Fruit fly (Drosophila melanogaster) whole organism, embryonic: ENCODE results near the gene ovm.
A peak's percentile ranks its signal among the peaks of the same experiment; 100 is the strongest.

Source experiments
- Atf6 ChIP-seq: fragments of 200-800 bp; sonication (Bioruptor generic); IDR thresholded peaks from 2 replicates; pipeline ENCODE4 v1.3.6; 2022; ENCODE audit warnings: missing biosample characterization, missing genetic modification characterization
- Bteb2 ChIP-seq: fragments of 200-800 bp; sonication (Bioruptor generic); optimal IDR thresholded peaks from 2 replicates; lab custom pipeline; 2016; ENCODE audit warnings: missing biosample characterization, missing genetic modification characterization
- CG10462 ChIP-seq: fragments of 200-800 bp; sonication (Bioruptor generic); optimal IDR thresholded peaks from 2 replicates; lab custom pipeline; 2016; ENCODE audit warnings: missing biosample characterization, missing genetic modification characterization
- CG11398 ChIP-seq: fragments of 200-800 bp; sonication (Bioruptor generic); optimal IDR thresholded peaks from 2 replicates; lab custom pipeline; 2016; ENCODE audit warnings: missing biosample characterization, missing genetic modification characterization
- CG12942 ChIP-seq: fragments of 200-800 bp; sonication (Bioruptor generic); optimal IDR thresholded peaks from 3 replicates; lab custom pipeline; 2016; ENCODE audit warnings: missing biosample characterization, missing genetic modification characterization
- CG13424 ChIP-seq: fragments of 200-800 bp; sonication (Bioruptor generic); optimal IDR thresholded peaks from 2 replicates; lab custom pipeline; 2019; ENCODE audit warnings: missing biosample characterization, mild to moderate bottlenecking, missing genetic modification characterization, moderate library complexity
- CG14710 ChIP-seq: fragments of 200-800 bp; sonication (Bioruptor generic); optimal IDR thresholded peaks from 3 replicates; lab custom pipeline; 2019; ENCODE audit warnings: missing biosample characterization, mild to moderate bottlenecking, missing genetic modification characterization, moderate library complexity
- CG14965 ChIP-seq: fragments of 200-800 bp; sonication (Bioruptor generic); optimal IDR thresholded peaks from 2 replicates; lab custom pipeline; 2016; ENCODE audit warnings: missing biosample characterization, missing genetic modification characterization, borderline replicate concordance
- CG15479 ChIP-seq: fragments of 200-800 bp; sonication (Bioruptor generic); optimal IDR thresholded peaks from 3 replicates; lab custom pipeline; 2019; ENCODE audit warnings: missing biosample characterization, mild to moderate bottlenecking, missing genetic modification characterization, moderate library complexity
- CG17186 ChIP-seq: fragments of 200-800 bp; sonication (Bioruptor generic); optimal IDR thresholded peaks from 3 replicates; lab custom pipeline; 2017; ENCODE audit warnings: missing biosample characterization, missing genetic modification reagents, missing genetic modification characterization
- CG17568 ChIP-seq: fragments of 200-800 bp; sonication (Bioruptor generic); optimal IDR thresholded peaks from 2 replicates; lab custom pipeline; 2018; ENCODE audit warnings: missing biosample characterization, mild to moderate bottlenecking, missing genetic modification characterization, moderate library complexity
- CG3065 ChIP-seq: fragments of 200-800 bp; sonication (Bioruptor generic); optimal IDR thresholded peaks from 2 replicates; lab custom pipeline; 2016; ENCODE audit warnings: missing biosample characterization, missing genetic modification characterization
- CG3847 ChIP-seq: fragments of 200-800 bp; sonication (Bioruptor generic); IDR thresholded peaks from 2 replicates; pipeline ENCODE4 v1.3.6; 2022; ENCODE audit warnings: missing biosample characterization, missing genetic modification characterization
- CG4424 ChIP-seq: fragments of 200-800 bp; sonication (Bioruptor generic); optimal IDR thresholded peaks from 3 replicates; lab custom pipeline; 2016; ENCODE audit warnings: missing biosample characterization, missing genetic modification characterization
- CG6254 ChIP-seq: fragments of 200-800 bp; sonication (Bioruptor generic); optimal IDR thresholded peaks from 3 replicates; lab custom pipeline; 2017; ENCODE audit warnings: mild to moderate bottlenecking, missing biosample characterization, missing genetic modification reagents, missing genetic modification characterization
- CG7745 ChIP-seq: fragments of 200-800 bp; sonication (Bioruptor generic); optimal IDR thresholded peaks from 2 replicates; lab custom pipeline; 2018; ENCODE audit warnings: missing biosample characterization, mild to moderate bottlenecking, missing genetic modification characterization, moderate library complexity
- CG8281 ChIP-seq: fragments of 200-800 bp; sonication (Bioruptor generic); optimal IDR thresholded peaks from 2 replicates; lab custom pipeline; 2018; ENCODE audit warnings: missing biosample characterization, mild to moderate bottlenecking, missing genetic modification characterization, moderate library complexity
- CG8944 ChIP-seq: fragments of 200-800 bp; sonication (Bioruptor generic); optimal IDR thresholded peaks from 3 replicates; lab custom pipeline; 2016; ENCODE audit warnings: missing biosample characterization, missing genetic modification characterization
- Dbx ChIP-seq: fragments of 200-800 bp; sonication (Bioruptor generic); IDR thresholded peaks from 3 replicates; pipeline ENCODE4 v1.3.6; 2022; ENCODE audit warnings: missing biosample characterization, missing genetic modification characterization
- Deaf1 ChIP-seq: fragments of 200-800 bp; optimal IDR thresholded peaks from 3 replicates; lab custom pipeline; 2019; ENCODE audit warnings: missing biosample characterization, mild to moderate bottlenecking, missing genetic modification characterization, moderate library complexity
- Drgx ChIP-seq: fragments of 200-800 bp; sonication (Bioruptor generic); IDR thresholded peaks from 2 replicates; pipeline ENCODE4 v1.3.6; 2022; ENCODE audit warnings: missing biosample characterization, missing genetic modification characterization
- Eip74EF ChIP-seq, 2 experiments: fragments of 200-800 bp in 1 of 2; fragments of >200 bp in 1 of 2; sonication (Bioruptor generic) in 1 of 2; optimal IDR thresholded peaks; 2 replicates each; lab custom pipeline; 2017 to 2019; ENCODE audit warnings: missing biosample characterization in 2 of 2, missing genetic modification characterization in 2 of 2, mild to moderate bottlenecking in 1 of 2, moderate library complexity in 1 of 2
- Hmx ChIP-seq: fragments of 200-800 bp; sonication (Bioruptor generic); optimal IDR thresholded peaks from 2 replicates; lab custom pipeline; 2016; ENCODE audit warnings: missing biosample characterization, missing genetic modification characterization
- Lhr ChIP-seq: fragments of 200-800 bp; sonication (Bioruptor generic); optimal IDR thresholded peaks from 3 replicates; lab custom pipeline; 2017; ENCODE audit warnings: mild to moderate bottlenecking, missing biosample characterization, missing genetic modification reagents, missing genetic modification characterization
- Opbp ChIP-seq: fragments of 200-800 bp; sonication (Bioruptor generic); IDR thresholded peaks from 3 replicates; pipeline ENCODE4 v1.3.6; 2022; ENCODE audit warnings: missing biosample characterization, missing genetic modification characterization; ENCODE audit not compliant: partially characterized antibody
- Optix ChIP-seq: fragments of 200-800 bp; sonication (Bioruptor generic); IDR thresholded peaks from 3 replicates; pipeline ENCODE4 v1.3.6; 2022; ENCODE audit warnings: missing biosample characterization, missing genetic modification characterization
- Rx ChIP-seq: fragments of 200-800 bp; sonication (Bioruptor generic); IDR thresholded peaks from 2 replicates; pipeline ENCODE4 v1.3.6; 2022; ENCODE audit warnings: missing biosample characterization, missing genetic modification characterization
- Sin3A ChIP-seq: fragments of >200 bp; optimal IDR thresholded peaks from 2 replicates; lab custom pipeline; 2018
- amos ChIP-seq: fragments of 200-800 bp; sonication (Bioruptor generic); IDR thresholded peaks from 2 replicates; pipeline ENCODE4 v1.3.6; 2022; ENCODE audit warnings: missing biosample characterization, missing genetic modification characterization; ENCODE audit not compliant: partially characterized antibody
- bab2 ChIP-seq: fragments of 200-800 bp; sonication (Bioruptor generic); optimal IDR thresholded peaks from 2 replicates; lab custom pipeline; 2016; ENCODE audit warnings: missing biosample characterization, missing genetic modification characterization
- cas ChIP-seq: fragments of 200-800 bp; sonication (Bioruptor generic); IDR thresholded peaks from 2 replicates; pipeline ENCODE4 v1.3.6; 2022; ENCODE audit warnings: missing biosample characterization, missing genetic modification characterization
- chn ChIP-seq: fragments of 200-800 bp; sonication (Bioruptor generic); optimal IDR thresholded peaks from 2 replicates; lab custom pipeline; 2016; ENCODE audit warnings: missing biosample characterization, missing genetic modification characterization
- dan ChIP-seq: fragments of 200-800 bp; sonication (Bioruptor generic); IDR thresholded peaks from 2 replicates; pipeline ENCODE4 v1.3.6; 2022; ENCODE audit warnings: missing biosample characterization, missing genetic modification characterization
- emc ChIP-seq: fragments of 200-800 bp; sonication (Bioruptor generic); optimal IDR thresholded peaks from 2 replicates; lab custom pipeline; 2016; ENCODE audit warnings: missing biosample characterization, missing genetic modification characterization
- ems ChIP-seq: fragments of 200-800 bp; sonication (Bioruptor generic); optimal IDR thresholded peaks from 3 replicates; lab custom pipeline; 2016; ENCODE audit warnings: missing biosample characterization, missing genetic modification characterization
- fd3F ChIP-seq: fragments of 200-800 bp; sonication (Bioruptor generic); optimal IDR thresholded peaks from 2 replicates; lab custom pipeline; 2018; ENCODE audit warnings: missing biosample characterization, mild to moderate bottlenecking, missing genetic modification characterization, moderate library complexity
- fd96Cb ChIP-seq: fragments of 200-800 bp; sonication (Bioruptor generic); optimal IDR thresholded peaks from 2 replicates; lab custom pipeline; 2018; ENCODE audit warnings: missing biosample characterization, mild to moderate bottlenecking, missing genetic modification characterization, moderate library complexity
- gcm2 ChIP-seq: fragments of 200-800 bp; sonication (Bioruptor generic); optimal IDR thresholded peaks from 2 replicates; lab custom pipeline; 2016; ENCODE audit warnings: missing biosample characterization, missing genetic modification characterization
- gsb ChIP-seq: fragments of 200-800 bp; sonication (Bioruptor generic); IDR thresholded peaks from 2 replicates; pipeline ENCODE4 v1.3.6; 2022; ENCODE audit warnings: missing biosample characterization, missing genetic modification characterization
- kah ChIP-seq: fragments of 200-800 bp; sonication (Bioruptor generic); optimal IDR thresholded peaks from 2 replicates; lab custom pipeline; 2018; ENCODE audit warnings: missing biosample characterization, mild to moderate bottlenecking, missing genetic modification characterization
- ken ChIP-seq: fragments of 200-800 bp; sonication (Bioruptor generic); IDR thresholded peaks from 3 replicates; pipeline ENCODE4 v1.3.6; 2022; ENCODE audit warnings: missing biosample characterization, missing genetic modification characterization
- klu ChIP-seq: fragments of 200-800 bp; sonication (Bioruptor generic); IDR thresholded peaks from 2 replicates; pipeline ENCODE4 v1.3.6; 2022; ENCODE audit warnings: missing biosample characterization, missing genetic modification characterization
- lilli ChIP-seq: fragments of 200-800 bp; sonication (Bioruptor generic); optimal IDR thresholded peaks from 3 replicates; lab custom pipeline; 2016; ENCODE audit warnings: missing biosample characterization, missing genetic modification characterization
- mirr ChIP-seq: fragments of 200-800 bp; sonication (Bioruptor generic); optimal IDR thresholded peaks from 3 replicates; lab custom pipeline; 2018; ENCODE audit warnings: missing biosample characterization, mild to moderate bottlenecking, missing genetic modification characterization
- pan ChIP-seq, 4 experiments: fragments of >200 bp in 3 of 4; fragments of 200-800 bp in 1 of 4; sonication (Bioruptor generic) in 1 of 4; optimal IDR thresholded peaks in 3 of 4; IDR thresholded peaks in 1 of 4; 2 replicates each; pipeline versions ENCODE4 v1.3.6 to Lab custom; 2017 to 2022; ENCODE audit warnings: missing biosample characterization in 2 of 4, missing genetic modification characterization in 2 of 4, mixed read lengths in 1 of 4
- sens ChIP-seq: fragments of 200-800 bp; sonication (Bioruptor generic); peaks from one replicate; lab custom pipeline; 2016; ENCODE audit warnings: missing biosample characterization, missing genetic modification characterization
- sima ChIP-seq: fragments of 200-800 bp; sonication (Bioruptor generic); optimal IDR thresholded peaks from 2 replicates; lab custom pipeline; 2016; ENCODE audit warnings: missing biosample characterization, missing genetic modification characterization
- sr ChIP-seq: fragments of 200-800 bp; sonication (Bioruptor generic); IDR thresholded peaks from 3 replicates; pipeline ENCODE4 v1.3.6; 2022; ENCODE audit warnings: missing biosample characterization, missing genetic modification characterization
- tio ChIP-seq: fragments of 200-800 bp; sonication (Bioruptor generic); optimal IDR thresholded peaks from 2 replicates; lab custom pipeline; 2017; ENCODE audit warnings: missing biosample characterization, missing genetic modification characterization, inconsistent platforms
- toy ChIP-seq: fragments of 200-800 bp; sonication (Bioruptor generic); IDR thresholded peaks from 2 replicates; pipeline ENCODE4 v1.3.6; 2022; ENCODE audit warnings: missing biosample characterization, missing genetic modification characterization
- z ChIP-seq: fragments of 200-800 bp; sonication (Bioruptor generic); IDR thresholded peaks from 3 replicates; pipeline ENCODE4 v1.3.6; 2022; ENCODE audit warnings: missing biosample characterization, missing genetic modification characterization
- zen ChIP-seq: fragments of 200-800 bp; sonication (Bioruptor generic); optimal IDR thresholded peaks from 3 replicates; lab custom pipeline; 2018; ENCODE audit warnings: missing biosample characterization, mild to moderate bottlenecking, missing genetic modification characterization, moderate library complexity

ovm gene

DNA sequence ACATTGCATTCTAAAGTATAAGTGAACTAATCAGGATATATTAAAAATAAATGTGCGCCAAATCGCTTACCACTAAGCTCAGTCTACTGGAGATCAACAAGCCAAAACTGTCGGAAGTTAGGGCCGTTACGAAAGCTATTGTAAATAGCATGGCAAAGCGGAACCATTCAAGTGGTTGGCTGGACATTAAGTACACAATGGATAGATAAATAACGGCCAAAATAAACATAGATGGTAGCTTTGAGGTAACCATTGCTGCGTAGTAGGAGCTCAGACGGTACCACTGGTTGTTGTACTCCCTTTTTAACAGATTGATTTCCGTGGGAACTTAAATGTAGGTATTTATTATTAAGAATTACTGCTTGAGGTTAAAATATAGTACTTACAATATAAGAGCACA lies 23.0 kb downstream of the ovm start (continued):
- TF ChIP-seq CG11398 (GFP tag; lab: Kevin White, UChicago) (no peak), bab2 (no peak), CG7745 (no peak), ems (GFP tag; lab: Kevin White, UChicago) (no peak), fd3F (peak; percentile 26), gcm2 (GFP tag; lab: Kevin White, UChicago) (no peak), Atf6 (GFP tag; lab: Robert Waterston, UW) (0 out of 2 replicates have a peak, but pooled peaks have one; percentile 36), CG17186 (GFP tag; lab: Kevin White, UChicago) (no peak), CG15479 (GFP tag; lab: Kevin White, UChicago) (no peak), sima (no peak), CG17568 (peak; percentile 8), Eip74EF (GFP tag; optimal IDR thresholded peaks at IDR 0.05; lab: Kevin White, UChicago) (no peak), fd96Cb (tag; lab: Kevin White, UChicago) (no peak), Drgx (no peak), CG3847 (no peak), CG6254 (GFP tag; lab: Kevin White, UChicago) (no peak), amos (no peak), sens (GFP tag; lab: Kevin White, UChicago) (peak; percentile 66), sr (GFP tag; lab: Robert Waterston, UW) (no peak), CG8944 (no peak), CG4424 (no peak), mirr (GFP tag; lab: Kevin White, UChicago) (peak; percentile 70), Dbx (GFP tag; lab: Robert Waterston, UW) (0 out of 3 replicates have a peak, but pooled peaks have one; percentile 41), Opbp (GFP tag; lab: Robert Waterston, UW) (no peak), kah (no peak), toy (GFP tag; lab: Robert Waterston, UW) (no peak), pan (optimal IDR thresholded peaks at IDR 0.05; lab: Kevin White, UChicago) (no peak), pan (GFP tag; optimal IDR thresholded peaks at IDR 0.05 in 1 of 2, IDR thresholded peaks at IDR 0.05 in 1 of 2) (peak in 1 of 2 experiments; percentile 41), CG13424 (tag; lab: Kevin White, UChicago) (no peak), CG14710 (tag; lab: Kevin White, UChicago) (peak; percentile 6), ken (no peak), CG12942 (GFP tag; lab: Kevin White, UChicago) (no peak), CG8281 (no peak), gsb (GFP tag; lab: Robert Waterston, UW) (0 out of 2 replicates have a peak, but pooled peaks have one; percentile 10), Sin3A (lab: Kevin White, UChicago) (no peak), CG14965 (no peak), Rx (GFP tag; lab: Robert Waterston, UW) (no peak), CG3065 (no peak), zen (tag; lab: Kevin White, UChicago) (no peak), Hmx (no peak), Deaf1 (tag; lab: Kevin White, UChicago) (no peak), z (GFP tag; lab: Robert Waterston, UW) (no peak), Bteb2 (GFP tag; lab: Kevin White, UChicago) (no peak), CG10462 (GFP tag; lab: Kevin White, UChicago) (no peak), emc (GFP tag; lab: Kevin White, UChicago) (no peak), dan (GFP tag; lab: Robert Waterston, UW) (no peak), Lhr (GFP tag; lab: Kevin White, UChicago) (no peak), cas (no peak), Optix (GFP tag; lab: Robert Waterston, UW) (no peak), klu (GFP tag; lab: Robert Waterston, UW) (no peak), tio (no peak), lilli (no peak), chn (GFP tag; lab: Kevin White, UChicago) (no peak)
